Fruit fly (Drosophila melanogaster): ENCODE measurements around the gene CG14712.

CG14712 gene

DNA sequence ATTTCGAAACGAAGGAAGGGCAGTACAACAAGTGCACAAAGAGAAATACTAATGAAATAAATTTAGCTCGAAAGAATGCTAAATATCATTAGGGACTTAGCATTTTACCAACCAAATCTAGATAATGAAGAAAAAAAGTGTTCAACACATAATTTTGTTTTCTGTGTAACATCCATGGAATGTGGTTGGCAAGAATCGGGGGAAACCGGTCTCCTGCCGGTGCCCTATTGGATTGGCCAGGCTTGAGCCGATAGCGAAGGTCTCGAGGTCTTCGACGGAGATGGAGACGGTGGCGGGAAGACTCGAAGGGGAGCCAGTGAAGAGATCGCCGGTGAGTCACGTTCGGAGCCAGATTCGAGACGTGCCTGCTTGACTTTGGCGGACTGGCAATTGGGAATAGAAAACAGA lies 29.2 kb downstream of the CG14712 start (continued):
- no peak for TF ChIP-seq CrebB (tag; optimal IDR thresholded peaks at IDR 0.05)
- TF ChIP-seq CG11085 (GFP tag; IDR thresholded peaks at IDR 0.05): no peak
- TF ChIP-seq fd102C (GFP tag; optimal IDR thresholded peaks at IDR 0.05): no peak
- TF ChIP-seq Aef1 (GFP tag; IDR thresholded peaks at IDR 0.05): no peak
- peak; percentile 37; the same call in 1 of the 2 replicates for TF ChIP-seq CG31224 (GFP tag; IDR thresholded peaks at IDR 0.05)
- no peak for TF ChIP-seq Poxn (GFP tag; IDR thresholded peaks at IDR 0.05)
- TF ChIP-seq H2.0 (GFP tag; IDR thresholded peaks at IDR 0.05): no peak
- no peak for TF ChIP-seq CG3847 (GFP tag; IDR thresholded peaks at IDR 0.05)
- no peak for TF ChIP-seq tio (GFP tag; optimal IDR thresholded peaks at IDR 0.05)
- peak; percentile 30; the same call in 1 of the 2 replicates for TF ChIP-seq ranshi (GFP tag; IDR thresholded peaks at IDR 0.05)
- no peak for TF ChIP-seq CG32767 (GFP tag; IDR thresholded peaks at IDR 0.05)
- TF ChIP-seq CG1603 (tag; optimal IDR thresholded peaks at IDR 0.05): peak; percentile 38
- peak; percentile 20 for TF ChIP-seq Hsf (GFP tag; optimal IDR thresholded peaks at IDR 0.05)
- no peak for TF ChIP-seq Sin3A (optimal IDR thresholded peaks at IDR 0.05)
- no peak for TF ChIP-seq CG16779 (GFP tag; IDR thresholded peaks at IDR 0.05)
- no peak for TF ChIP-seq Doc3 (GFP tag; IDR thresholded peaks at IDR 0.05; ENCODE audit: partially characterized antibody)
- 0 out of 2 replicates have a peak, but pooled peaks have one; percentile 17 for TF ChIP-seq Ptx1 (GFP tag; IDR thresholded peaks at IDR 0.05)
- TF ChIP-seq bigmax (GFP tag; optimal IDR thresholded peaks at IDR 0.05): no peak
- peak; percentile 50 for TF ChIP-seq Meics (GFP tag; optimal IDR thresholded peaks at IDR 0.05)
- TF ChIP-seq nmo (GFP tag; optimal IDR thresholded peaks at IDR 0.05): peak; percentile 16
- TF ChIP-seq CG13123 (GFP tag; optimal IDR thresholded peaks at IDR 0.05): no peak
- no peak for TF ChIP-seq rib (GFP tag; IDR thresholded peaks at IDR 0.05)
- no peak for TF ChIP-seq fd64A (GFP tag; optimal IDR thresholded peaks at IDR 0.05)
- no peak for TF ChIP-seq ab (GFP tag; optimal IDR thresholded peaks at IDR 0.05)
- TF ChIP-seq CG6813 (GFP tag; optimal IDR thresholded peaks at IDR 0.05): no peak
- no peak for TF ChIP-seq pzg (GFP tag; optimal IDR thresholded peaks at IDR 0.05)
- peak; percentile 39 for TF ChIP-seq shn (GFP tag; optimal IDR thresholded peaks at IDR 0.05)
- no peak for TF ChIP-seq CG1602 (GFP tag; optimal IDR thresholded peaks at IDR 0.05)
- TF ChIP-seq Doc2 (GFP tag; IDR thresholded peaks at IDR 0.05): no peak
- TF ChIP-seq Sry-β (GFP tag; optimal IDR thresholded peaks at IDR 0.05): no peak
- 0 out of 2 replicates have a peak, but pooled peaks have one; percentile 24 for TF ChIP-seq CG6689 (GFP tag; IDR thresholded peaks at IDR 0.05)
- peak; percentile 61 for TF ChIP-seq lilli (GFP tag; optimal IDR thresholded peaks at IDR 0.05)
- TF ChIP-seq eyg (GFP tag; optimal IDR thresholded peaks at IDR 0.05): no peak
- TF ChIP-seq ind (GFP tag; optimal IDR thresholded peaks at IDR 0.05): peak; percentile 0
- peak; percentile 2 for TF ChIP-seq CG15601 (tag; optimal IDR thresholded peaks at IDR 0.05)
- TF ChIP-seq CG1529 (GFP tag; optimal IDR thresholded peaks at IDR 0.05): no peak
- TF ChIP-seq maf-S (GFP tag; optimal IDR thresholded peaks at IDR 0.05): no peak
- no peak for TF ChIP-seq Mes4 (GFP tag; optimal IDR thresholded peaks at IDR 0.05)
- TF ChIP-seq CG7745 (tag; optimal IDR thresholded peaks at IDR 0.05): no peak
- no peak for TF ChIP-seq ara (GFP tag; IDR thresholded peaks at IDR 0.05)
- TF ChIP-seq CG33557 (GFP tag; optimal IDR thresholded peaks at IDR 0.05): no peak
- no peak for TF ChIP-seq CG31365 (tag; optimal IDR thresholded peaks at IDR 0.05)
- no peak for TF ChIP-seq odd (GFP tag; optimal IDR thresholded peaks at IDR 0.05)
- no peak for TF ChIP-seq ftz-f1 (GFP tag; optimal IDR thresholded peaks at IDR 0.05)
- no peak for TF ChIP-seq CG13287 (GFP tag; IDR thresholded peaks at IDR 0.05; ENCODE audit: partially characterized antibody)
- peak; percentile 24 for TF ChIP-seq CG4424 (GFP tag; optimal IDR thresholded peaks at IDR 0.05)
- peak; percentile 59 for TF ChIP-seq lab (GFP tag; optimal IDR thresholded peaks at IDR 0.05)
- peak; percentile 33 for TF ChIP-seq CG13424 (tag; optimal IDR thresholded peaks at IDR 0.05)
- no peak for TF ChIP-seq CG11695 (GFP tag; IDR thresholded peaks at IDR 0.05)
- TF ChIP-seq ac (GFP tag; optimal IDR thresholded peaks at IDR 0.05): no peak
- no peak for TF ChIP-seq tll (GFP tag; optimal IDR thresholded peaks at IDR 0.05)
- no peak for TF ChIP-seq Dip2 (GFP tag; IDR thresholded peaks at IDR 0.05)

All from whole organism, embryonic.